Worm (Caenorhabditis elegans): Measurements from ENCODE around the gene C09F12.3.

Gene C09F12.3

ce11 chrX:11028617-11029016 is 14.1 kb downstream of the C09F12.3 start, which contains the start of gene ldb-1:
TSS of gene ldb-1 (plus strand) at chrX:11028917.
- no peak for TF ChIP-seq ceh-28 (tag; optimal IDR thresholded peaks at IDR 0.05)
- no peak for TF ChIP-seq ceh-82 (tag; optimal IDR thresholded peaks at IDR 0.05)
- TF ChIP-seq nhr-76 (tag; optimal IDR thresholded peaks at IDR 0.05): no peak
- TF ChIP-seq lsy-12 (tag; optimal IDR thresholded peaks at IDR 0.05): no peak
- TF ChIP-seq egl-5 (tag; optimal IDR thresholded peaks at IDR 0.05): no peak
- TF ChIP-seq elt-3 (tag; optimal IDR thresholded peaks at IDR 0.05): no peak
- no peak for TF ChIP-seq daf-12 (tag; optimal IDR thresholded peaks at IDR 0.05)
- no peak for TF ChIP-seq zag-1 (tag; optimal IDR thresholded peaks at IDR 0.05)
- TF ChIP-seq mdl-1 (tag; optimal IDR thresholded peaks at IDR 0.05): no peak
- no peak for TF ChIP-seq elt-1 (tag; optimal IDR thresholded peaks at IDR 0.05)
- TF ChIP-seq pha-4 (tag; optimal IDR thresholded peaks at IDR 0.05): no peak
- no peak for TF ChIP-seq ztf-11 (tag; optimal IDR thresholded peaks at IDR 0.05)
- TF ChIP-seq elt-2 (tag; optimal IDR thresholded peaks at IDR 0.05): no peak
- TF ChIP-seq snpc-4 (tag; optimal IDR thresholded peaks at IDR 0.05): no peak
- no peak for TF ChIP-seq skn-1 (tag; optimal IDR thresholded peaks at IDR 0.05)
- no peak for TF ChIP-seq unc-62 (GFP tag; optimal IDR thresholded peaks at IDR 0.05)
- no peak for TF ChIP-seq pqm-1 (tag; optimal IDR thresholded peaks at IDR 0.05)
- TF ChIP-seq R02D3.7 (tag; optimal IDR thresholded peaks at IDR 0.05): no peak

ce11 chrX:11016100-11016499 is 26.6 kb downstream of the C09F12.3 start, which contains the start of gene egl-15:
TSS of gene egl-15 (plus strand) at chrX:11016400.
- TF ChIP-seq lin-39 (tag; optimal IDR thresholded peaks at IDR 0.05): no peak
- TF ChIP-seq pha-4 (tag; optimal IDR thresholded peaks at IDR 0.05): no peak
- no peak for TF ChIP-seq nhr-76 (tag; optimal IDR thresholded peaks at IDR 0.05)
- no peak for TF ChIP-seq eor-1 (tag; optimal IDR thresholded peaks at IDR 0.05)
- TF ChIP-seq sea-2 (GFP tag; optimal IDR thresholded peaks at IDR 0.05): no peak

ce11 chrX:11014394-11015280 is 28.0 kb downstream of the C09F12.3 start:
- peak; percentile 37 for TF ChIP-seq nhr-43 (tag; optimal IDR thresholded peaks at IDR 0.05; ENCODE audit: poor library complexity, severe bottlenecking)
- peak; percentile 48 for TF ChIP-seq nhr-23 (tag; optimal IDR thresholded peaks at IDR 0.05)
- TF ChIP-seq fos-1 (tag; optimal IDR thresholded peaks at IDR 0.05): no peak
- peak; percentile 25 for TF ChIP-seq ceh-28 (tag; optimal IDR thresholded peaks at IDR 0.05)
- no peak for TF ChIP-seq nhr-237 (tag; optimal IDR thresholded peaks at IDR 0.05)
- no peak for TF ChIP-seq egl-5 (tag; optimal IDR thresholded peaks at IDR 0.05)
- TF ChIP-seq elt-3 (tag; optimal IDR thresholded peaks at IDR 0.05): peak in 1 of 3 experiments; percentile 50
- TF ChIP-seq egl-27 (tag; optimal IDR thresholded peaks at IDR 0.05): no peak
- TF ChIP-seq nhr-77 (tag; optimal IDR thresholded peaks at IDR 0.05): no peak
- TF ChIP-seq nhr-25 (tag; optimal IDR thresholded peaks at IDR 0.05): peak; percentile 28
- no peak for TF ChIP-seq lin-39 (tag; optimal IDR thresholded peaks at IDR 0.05)

ce11 chrX:11012337-11012736 is 30.3 kb downstream of the C09F12.3 start, which contains the start of gene F58A3.3:
TSS of gene F58A3.3 (plus strand) at chrX:11012637.
- no peak for TF ChIP-seq snpc-4 (tag; optimal IDR thresholded peaks at IDR 0.05)
- no peak for TF ChIP-seq fkh-10 (GFP tag; optimal IDR thresholded peaks at IDR 0.05)
- TF ChIP-seq pha-4 (tag; optimal IDR thresholded peaks at IDR 0.05): no peak
- TF ChIP-seq ceh-9 (tag; optimal IDR thresholded peaks at IDR 0.05): no peak
- no peak for TF ChIP-seq nhr-25 (tag; optimal IDR thresholded peaks at IDR 0.05)
- no peak for TF ChIP-seq nhr-77 (tag; optimal IDR thresholded peaks at IDR 0.05)
- no peak for TF ChIP-seq nhr-23 (tag; optimal IDR thresholded peaks at IDR 0.05)
- no peak for TF ChIP-seq tbx-2 (tag; optimal IDR thresholded peaks at IDR 0.05)
- no peak for TF ChIP-seq ceh-82 (tag; optimal IDR thresholded peaks at IDR 0.05)
- no peak for TF ChIP-seq nhr-12 (tag; optimal IDR thresholded peaks at IDR 0.05)
- TF ChIP-seq lsy-12 (tag; optimal IDR thresholded peaks at IDR 0.05): no peak
- no peak for TF ChIP-seq eor-1 (tag; optimal IDR thresholded peaks at IDR 0.05)
- TF ChIP-seq nhr-11 (tag; optimal IDR thresholded peaks at IDR 0.05): no peak

ce11 chrX:11010565-11010964 is 32.1 kb downstream of the C09F12.3 start, which contains the start of gene F58A3.4:
TSS of gene F58A3.4 (minus strand) at chrX:11010665.
- TF ChIP-seq nhr-12 (tag; optimal IDR thresholded peaks at IDR 0.05) (no peak), aly-2 (tag; optimal IDR thresholded peaks at IDR 0.05) (no peak), nhr-67 (tag; optimal IDR thresholded peaks at IDR 0.05) (no peak)

Data from whole organism, L3 larva.